Fruit fly (Drosophila melanogaster) whole organism: ENCODE results near the gene Diedel.

Experiments used
- CG8478 ChIP-seq: fragments of >200 bp; optimal IDR thresholded peaks from 2 replicates; lab custom pipeline; 2018; ENCODE audit warnings: inconsistent platforms
- Dll ChIP-seq: fragments of >200 bp; optimal IDR thresholded peaks from 2 replicates; lab custom pipeline; 2017
- EcR ChIP-seq, 2 experiments: fragments of >200 bp; optimal IDR thresholded peaks; 2 replicates each; lab custom pipeline; 2017; ENCODE audit warnings: missing biosample characterization in 2 of 2, missing genetic modification characterization in 2 of 2, missing genetic modification reagents in 2 of 2
- psq ChIP-seq: fragments of >200 bp; optimal IDR thresholded peaks from 2 replicates; lab custom pipeline; 2017

The Diedel gene

DNA sequence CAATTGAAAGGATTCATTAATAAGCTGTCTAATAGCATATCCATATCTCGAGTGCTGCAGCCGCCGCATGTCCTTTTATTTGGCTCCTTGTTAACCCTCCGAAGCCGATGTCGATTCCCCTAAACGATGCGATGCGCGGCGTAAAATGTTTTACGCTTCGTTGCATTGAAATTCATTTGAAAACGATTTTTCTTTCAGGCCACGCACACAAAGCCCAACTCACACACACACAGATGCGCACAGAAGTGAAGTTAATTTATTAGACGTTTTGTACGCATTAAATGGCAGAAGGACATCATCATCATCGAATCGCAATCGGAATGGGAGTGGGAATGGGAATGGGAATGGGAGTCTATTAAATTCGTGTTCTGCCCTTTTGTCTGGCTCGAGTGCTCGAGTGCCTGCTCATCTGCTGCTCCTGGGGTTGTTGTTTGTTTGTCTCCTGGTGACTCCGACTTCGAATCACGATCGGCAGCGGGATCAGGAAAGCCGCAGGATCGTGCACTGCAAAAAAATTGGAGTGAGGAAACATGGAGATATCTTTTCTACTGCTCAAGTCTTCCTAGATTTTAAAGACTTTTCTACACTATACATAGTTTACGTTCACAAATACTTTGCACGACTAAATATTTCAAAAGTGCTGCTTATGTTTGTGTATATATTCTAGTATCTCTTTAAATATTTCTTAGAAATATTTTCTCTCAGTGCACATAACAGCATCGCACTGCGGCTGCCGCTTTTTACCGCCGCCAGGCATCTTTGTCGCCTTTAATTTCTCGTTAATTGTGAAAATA, 47.5 kb downstream of the Diedel start:
- TF ChIP-seq EcR (GFP tag; optimal IDR thresholded peaks at IDR 0.05; lab: Kevin White, UChicago) (no peak), Dll (lab: Kevin White, UChicago) (no peak), psq (lab: Kevin White, UChicago) (no peak), CG8478 (lab: Kevin White, UChicago) (no peak)
